Fruit fly (Drosophila melanogaster) whole organism, prepupa: ENCODE measurements around the gene CG43181.

Experiments
- Hr39 ChIP-seq: fragments of 200-800 bp; sonication (Bioruptor generic); optimal IDR thresholded peaks from 2 replicates; lab custom pipeline; 2016; ENCODE audit warnings: missing biosample characterization, missing genetic modification characterization
- Met ChIP-seq: fragments of 200-800 bp; sonication (Bioruptor generic); optimal IDR thresholded peaks from 3 replicates; lab custom pipeline; 2016; ENCODE audit warnings: missing biosample characterization, missing genetic modification characterization
- dac ChIP-seq: fragments of 200-800 bp; sonication (Bioruptor generic); optimal IDR thresholded peaks from 2 replicates; lab custom pipeline; 2017; ENCODE audit warnings: missing biosample characterization, mild to moderate bottlenecking, missing genetic modification characterization
- fd59A ChIP-seq: fragments of 200-800 bp; sonication (Bioruptor generic); optimal IDR thresholded peaks from 2 replicates; lab custom pipeline; 2017; ENCODE audit warnings: missing biosample characterization, mild to moderate bottlenecking, missing genetic modification characterization, missing genetic modification reagents

dm6 chrX:399732-400131 is 49.4 kb downstream of the CG43181 start:
- TF ChIP-seq dac (no peak), Hr39 (GFP tag; lab: Kevin White, UChicago) (no peak), fd59A (no peak), Met (GFP tag; lab: Kevin White, UChicago) (no peak)
